Worm (Caenorhabditis elegans): ENCODE measurements around the gene Y47D3A.20.

Y47D3A.20 gene

ce11 chrIII:11236788-11237187, 38.1 kb upstream of the Y47D3A.20 start, which contains the start of the genes Y47D3A.14 and aakb-2 (continued):
- TF ChIP-seq nhr-2 (tag; optimal IDR thresholded peaks at IDR 0.05) (no peak), elt-3 (tag; optimal IDR thresholded peaks at IDR 0.05) (no peak), drap-1 (GFP tag; optimal IDR thresholded peaks at IDR 0.05) (no peak), lin-13 (tag; optimal IDR thresholded peaks at IDR 0.05) (no peak), lsy-2 (tag; optimal IDR thresholded peaks at IDR 0.05) (peak; percentile 62), mep-1 (tag; optimal IDR thresholded peaks at IDR 0.05) (peak; percentile 51)

DNA sequence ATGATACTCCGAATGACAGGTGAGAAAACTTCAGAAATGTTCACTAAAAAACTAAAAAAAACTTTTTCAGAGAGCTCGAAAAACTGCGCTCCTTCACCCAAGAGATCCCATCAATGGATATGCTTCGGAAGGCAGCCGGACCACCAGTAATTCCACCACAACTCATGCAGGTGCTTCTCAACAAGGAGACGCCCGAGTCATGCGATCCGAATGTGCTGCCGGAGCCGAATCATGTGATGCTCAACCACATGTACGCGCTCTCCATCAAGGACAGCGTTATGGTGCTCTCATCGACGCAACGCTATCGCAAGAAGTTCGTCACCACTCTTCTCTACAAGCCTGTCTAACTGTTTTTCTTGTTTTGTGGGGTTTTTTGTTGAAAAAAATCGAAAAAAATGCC, 37.1 kb upstream of the Y47D3A.20 start:
- TF ChIP-seq lin-32 (GFP tag; optimal IDR thresholded peaks at IDR 0.05) (no peak), mls-2 (tag; optimal IDR thresholded peaks at IDR 0.05) (no peak), nhr-2 (tag; optimal IDR thresholded peaks at IDR 0.05) (no peak), nhr-76 (tag; optimal IDR thresholded peaks at IDR 0.05) (no peak), nhr-237 (tag; optimal IDR thresholded peaks at IDR 0.05) (no peak), mep-1 (tag; optimal IDR thresholded peaks at IDR 0.05) (no peak), pha-4 (tag; optimal IDR thresholded peaks at IDR 0.05) (no peak), ceh-39 (tag; optimal IDR thresholded peaks at IDR 0.05) (no peak), unc-62 (GFP tag; optimal IDR thresholded peaks at IDR 0.05) (no peak), hlh-1 (tag; optimal IDR thresholded peaks at IDR 0.05) (no peak), lsy-2 (tag; optimal IDR thresholded peaks at IDR 0.05) (no peak), ceh-83 (GFP tag; optimal IDR thresholded peaks at IDR 0.05) (no peak), nhr-12 (tag; optimal IDR thresholded peaks at IDR 0.05) (no peak), bed-3 (GFP tag; optimal IDR thresholded peaks at IDR 0.05) (no peak), ham-2 (GFP tag; optimal IDR thresholded peaks at IDR 0.05) (no peak), sptf-1 (tag; optimal IDR thresholded peaks at IDR 0.05) (no peak), blmp-1 (tag; optimal IDR thresholded peaks at IDR 0.05) (no peak), ztf-11 (tag; optimal IDR thresholded peaks at IDR 0.05) (no peak), snpc-4 (tag; optimal IDR thresholded peaks at IDR 0.05) (no peak), unc-120 (tag; optimal IDR thresholded peaks at IDR 0.05; ENCODE audit: poor library complexity, severe bottlenecking) (no peak)

DNA sequence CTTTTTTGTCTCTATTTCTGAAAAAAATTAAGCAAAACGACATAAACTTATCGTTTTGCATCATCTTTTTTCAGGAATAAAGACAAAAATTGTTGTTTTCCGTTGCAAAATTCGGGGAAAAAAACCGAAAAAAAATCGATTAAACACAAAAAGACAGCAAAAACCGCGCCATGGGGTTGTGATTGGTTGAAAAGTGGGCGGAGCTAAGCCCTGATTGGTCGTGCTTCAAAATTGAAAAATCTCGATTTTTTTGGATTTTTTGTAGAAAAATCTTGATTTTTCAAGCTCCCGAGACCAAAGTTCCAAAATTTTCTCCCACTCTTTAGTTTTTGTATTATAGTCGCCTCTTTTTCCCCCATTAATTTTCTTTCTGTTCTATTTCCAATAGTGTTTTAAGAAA, 36.6 kb upstream of the Y47D3A.20 start:
- TF ChIP-seq nhr-237 (tag; optimal IDR thresholded peaks at IDR 0.05) (no peak), cnd-1 (tag; optimal IDR thresholded peaks at IDR 0.05) (no peak), pha-4 (tag; optimal IDR thresholded peaks at IDR 0.05) (no peak), ztf-11 (tag; optimal IDR thresholded peaks at IDR 0.05) (no peak), sptf-1 (tag; optimal IDR thresholded peaks at IDR 0.05) (no peak), lsy-2 (tag; optimal IDR thresholded peaks at IDR 0.05) (no peak), unc-62 (GFP tag; optimal IDR thresholded peaks at IDR 0.05) (no peak), hlh-1 (tag; optimal IDR thresholded peaks at IDR 0.05) (no peak), bed-3 (GFP tag; optimal IDR thresholded peaks at IDR 0.05) (no peak), nhr-12 (tag; optimal IDR thresholded peaks at IDR 0.05) (no peak), ceh-39 (tag; optimal IDR thresholded peaks at IDR 0.05) (no peak)

- TF ChIP-seq elt-3 (tag; optimal IDR thresholded peaks at IDR 0.05) (no peak), flh-1 (GFP tag; optimal IDR thresholded peaks at IDR 0.05) (no peak)
Measured at ce11 chrIII:11238790-11239189, 36.1 kb upstream of the Y47D3A.20 start.

- TF ChIP-seq lin-13 (tag; optimal IDR thresholded peaks at IDR 0.05), result no peak
- TF ChIP-seq snpc-4 (tag; optimal IDR thresholded peaks at IDR 0.05), result no peak
- TF ChIP-seq drap-1 (GFP tag; optimal IDR thresholded peaks at IDR 0.05), result no peak
- no peak for TF ChIP-seq ceh-43 (GFP tag; optimal IDR thresholded peaks at IDR 0.05)
- no peak for TF ChIP-seq mab-5 (tag; optimal IDR thresholded peaks at IDR 0.05)
- TF ChIP-seq sptf-1 (tag; optimal IDR thresholded peaks at IDR 0.05), result no peak
- TF ChIP-seq flh-1 (GFP tag; optimal IDR thresholded peaks at IDR 0.05), result no peak
- no peak for TF ChIP-seq hlh-1 (tag; optimal IDR thresholded peaks at IDR 0.05)
Measured at ce11 chrIII:11240776-11241175, 34.1 kb upstream of the Y47D3A.20 start.

DNA sequence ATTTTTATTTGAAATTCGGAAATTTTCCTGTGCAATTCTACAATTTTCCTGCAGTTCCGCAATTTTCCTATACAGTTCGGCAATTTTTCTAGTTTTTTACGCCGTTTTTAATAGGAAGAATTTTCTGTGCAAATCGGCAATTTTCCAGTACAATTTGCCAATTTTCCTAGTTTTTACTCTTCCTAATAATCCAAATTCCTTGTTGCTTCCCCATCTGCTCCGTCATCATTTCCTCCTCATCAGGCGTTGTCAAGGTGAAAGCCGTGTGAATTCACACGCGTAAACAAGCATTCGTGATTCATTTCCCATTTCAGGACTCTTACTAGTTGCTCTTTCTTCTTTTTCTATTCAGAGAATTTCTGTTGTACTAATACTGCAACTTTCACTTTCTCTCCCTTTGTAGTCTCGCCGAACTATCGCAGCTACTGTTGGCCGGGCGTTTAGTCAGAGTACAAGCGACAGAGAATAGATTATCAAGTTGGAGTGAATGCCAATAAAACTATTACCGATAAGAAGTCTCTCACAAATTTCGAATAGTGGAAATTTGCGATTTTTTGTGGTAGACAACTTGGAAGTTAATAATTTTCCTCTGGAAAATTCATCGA, 33.2 kb upstream of the Y47D3A.20 start:
- TF ChIP-seq sptf-1 (tag; optimal IDR thresholded peaks at IDR 0.05) (no peak), ceh-83 (GFP tag; optimal IDR thresholded peaks at IDR 0.05) (no peak), elt-1 (tag; optimal IDR thresholded peaks at IDR 0.05; ENCODE audit: borderline replicate concordance, insufficient read depth) (no peak), hlh-1 (tag; optimal IDR thresholded peaks at IDR 0.05) (no peak), nhr-76 (tag; optimal IDR thresholded peaks at IDR 0.05) (no peak), bed-3 (GFP tag; optimal IDR thresholded peaks at IDR 0.05) (no peak), zip-8 (tag; optimal IDR thresholded peaks at IDR 0.05) (no peak), lsy-2 (tag; optimal IDR thresholded peaks at IDR 0.05) (no peak), tbx-8 (GFP tag; optimal IDR thresholded peaks at IDR 0.05) (no peak), ham-2 (GFP tag; optimal IDR thresholded peaks at IDR 0.05) (no peak), drap-1 (GFP tag; optimal IDR thresholded peaks at IDR 0.05) (no peak), flh-1 (GFP tag; optimal IDR thresholded peaks at IDR 0.05) (no peak)

Data from whole organism, mixed stage, embryonic.